Worm (Caenorhabditis elegans) whole organism, mixed stage, embryonic: Measurements from ENCODE around the gene nac-3.
A peak's percentile ranks its signal among the peaks of the same experiment; 100 is the strongest.

Experiments used
- M03D4.4 ChIP-seq: sonication (generic microtip); optimal IDR thresholded peaks from 2 replicates; lab custom pipeline; 2017; ENCODE audit warnings: mild to moderate bottlenecking, missing genetic modification characterization, missing compliant biosample characterization
- bed-3 ChIP-seq: fragments of 200-800 bp; sonication (Bioruptor generic); optimal IDR thresholded peaks from 3 replicates; lab custom pipeline; 2018; ENCODE audit warnings: mild to moderate bottlenecking, missing genetic modification characterization, moderate library complexity, missing compliant biosample characterization
- blmp-1 ChIP-seq: fragments of 150-350 bp; optimal IDR thresholded peaks from 2 replicates; lab custom pipeline; 2014; ENCODE audit warnings: missing biosample characterization, missing genetic modification characterization
- ceh-39 ChIP-seq: fragments of 150-350 bp; optimal IDR thresholded peaks from 2 replicates; lab custom pipeline; 2014; ENCODE audit warnings: missing biosample characterization, missing genetic modification characterization
- ceh-83 ChIP-seq: fragments of 200-800 bp; sonication (Bioruptor generic); optimal IDR thresholded peaks from 2 replicates; lab custom pipeline; 2018; ENCODE audit warnings: mild to moderate bottlenecking, missing genetic modification characterization, missing compliant biosample characterization
- ces-1 ChIP-seq: fragments of 150-350 bp; optimal IDR thresholded peaks from 2 replicates; lab custom pipeline; 2014; ENCODE audit warnings: missing biosample characterization, missing genetic modification reagents, missing genetic modification characterization
- cnd-1 ChIP-seq: fragments of 200-800 bp; sonication (Bioruptor generic); optimal IDR thresholded peaks from 2 replicates; lab custom pipeline; 2018; ENCODE audit warnings: mild to moderate bottlenecking, missing genetic modification characterization, missing compliant biosample characterization
- drap-1 ChIP-seq: fragments of 200-800 bp; sonication (Bioruptor generic); optimal IDR thresholded peaks from 3 replicates; lab custom pipeline; 2018; ENCODE audit warnings: mild to moderate bottlenecking, missing genetic modification characterization, missing compliant biosample characterization
- elt-1 ChIP-seq: sonication (generic microtip); optimal IDR thresholded peaks from 2 replicates; lab custom pipeline; 2017; ENCODE audit warnings: missing genetic modification characterization, mild to moderate bottlenecking, missing compliant biosample characterization, antibody characterized with exemption, moderate library complexity, borderline replicate concordance; ENCODE audit not compliant: insufficient read depth
- flh-1 ChIP-seq: fragments of 200-800 bp; sonication (Bioruptor generic); optimal IDR thresholded peaks from 2 replicates; lab custom pipeline; 2018; ENCODE audit warnings: mild to moderate bottlenecking, missing genetic modification characterization, moderate library complexity, missing compliant biosample characterization
- ham-2 ChIP-seq: fragments of 200-800 bp; sonication (Bioruptor generic); optimal IDR thresholded peaks from 2 replicates; lab custom pipeline; 2018; ENCODE audit warnings: mild to moderate bottlenecking, missing genetic modification characterization, missing compliant biosample characterization
- hlh-1 ChIP-seq: fragments of 150-350 bp; optimal IDR thresholded peaks from 2 replicates; lab custom pipeline; 2014; ENCODE audit warnings: missing biosample characterization, missing genetic modification reagents, missing genetic modification characterization
- lin-13 ChIP-seq: fragments of 150-350 bp; optimal IDR thresholded peaks from 2 replicates; lab custom pipeline; 2014; ENCODE audit warnings: missing biosample characterization, missing genetic modification characterization
- lin-32 ChIP-seq: fragments of 200-800 bp; sonication (Bioruptor generic); optimal IDR thresholded peaks from 2 replicates; lab custom pipeline; 2018; ENCODE audit warnings: mild to moderate bottlenecking, missing genetic modification characterization, missing compliant biosample characterization
- lsy-2 ChIP-seq: fragments of 150-350 bp; optimal IDR thresholded peaks from 2 replicates; lab custom pipeline; 2014; ENCODE audit warnings: missing biosample characterization, missing genetic modification characterization
- mab-5 ChIP-seq: fragments of 150-350 bp; optimal IDR thresholded peaks from 2 replicates; lab custom pipeline; 2014; ENCODE audit warnings: missing biosample characterization, missing genetic modification characterization
- mls-2 ChIP-seq: sonication (generic microtip); optimal IDR thresholded peaks from 2 replicates; lab custom pipeline; 2016; ENCODE audit warnings: mild to moderate bottlenecking, missing genetic modification characterization, moderate library complexity, missing compliant biosample characterization
- nhr-2 ChIP-seq: fragments of 150-350 bp; optimal IDR thresholded peaks from 2 replicates; lab custom pipeline; 2014; ENCODE audit warnings: missing biosample characterization, missing genetic modification characterization
- nhr-28 ChIP-seq: fragments of 150-350 bp; optimal IDR thresholded peaks from 2 replicates; lab custom pipeline; 2014; ENCODE audit warnings: missing biosample characterization, missing genetic modification characterization
- nhr-76 ChIP-seq: sonication (generic microtip); optimal IDR thresholded peaks from 2 replicates; lab custom pipeline; 2017; ENCODE audit warnings: missing biosample characterization, missing genetic modification characterization
- pha-4 ChIP-seq: fragments of 150-350 bp; optimal IDR thresholded peaks from 2 replicates; lab custom pipeline; 2018; ENCODE audit warnings: missing biosample characterization, missing genetic modification reagents, missing genetic modification characterization
- sem-2 ChIP-seq: fragments of 200-800 bp; sonication (Bioruptor generic); optimal IDR thresholded peaks from 2 replicates; lab custom pipeline; 2018; ENCODE audit warnings: mild to moderate bottlenecking, missing genetic modification characterization, missing compliant biosample characterization
- snpc-4 ChIP-seq: fragments of 150-350 bp; optimal IDR thresholded peaks from 2 replicates; lab custom pipeline; 2014; ENCODE audit warnings: missing biosample characterization, missing genetic modification characterization
- sptf-1 ChIP-seq: sonication (generic microtip); optimal IDR thresholded peaks from 2 replicates; lab custom pipeline; 2017; ENCODE audit warnings: mild to moderate bottlenecking, missing genetic modification characterization, moderate library complexity, missing compliant biosample characterization
- tbx-8 ChIP-seq: fragments of 200-800 bp; sonication (Bioruptor generic); optimal IDR thresholded peaks from 2 replicates; lab custom pipeline; 2018; ENCODE audit warnings: mild to moderate bottlenecking, missing genetic modification characterization, moderate library complexity, missing compliant biosample characterization
- unc-120 ChIP-seq: sonication (generic microtip); optimal IDR thresholded peaks from 2 replicates; lab custom pipeline; 2017; ENCODE audit warnings: missing genetic modification characterization, missing compliant biosample characterization; ENCODE audit not compliant: poor library complexity, severe bottlenecking
- unc-39 ChIP-seq: fragments of 150-350 bp; optimal IDR thresholded peaks from 2 replicates; lab custom pipeline; 2014; ENCODE audit warnings: missing biosample characterization, missing genetic modification characterization
- unc-62 ChIP-seq: fragments of 150-350 bp; optimal IDR thresholded peaks from 2 replicates; lab custom pipeline; 2014; ENCODE audit warnings: missing biosample characterization, missing genetic modification reagents, missing genetic modification characterization
- zip-8 ChIP-seq: fragments of 150-350 bp; optimal IDR thresholded peaks from 2 replicates; lab custom pipeline; 2014; ENCODE audit warnings: missing biosample characterization, missing genetic modification characterization

The nac-3 gene

DNA sequence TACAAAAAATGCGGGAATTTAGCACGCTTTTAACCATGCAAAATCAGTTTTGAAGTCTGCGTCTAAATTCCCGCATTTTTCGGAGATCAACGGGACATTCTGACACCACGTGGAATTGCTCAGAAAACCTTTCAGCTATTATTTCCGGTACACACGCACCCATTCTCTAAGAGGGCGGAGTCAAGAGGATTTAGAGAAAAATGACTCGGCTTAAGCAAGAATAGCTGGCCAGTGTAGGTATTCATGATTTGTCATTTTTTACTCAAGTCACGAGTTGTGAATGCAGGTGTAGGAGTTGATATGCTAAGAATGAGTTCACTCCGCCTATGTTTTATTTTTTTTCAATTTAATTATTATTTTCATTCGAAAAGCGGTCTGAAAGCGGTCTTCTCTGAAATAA lies 1.9 kb upstream of the nac-3 start:
- TF ChIP-seq nhr-2 (no peak), ceh-83 (GFP tag; lab: Kevin White, UChicago) (no peak), bed-3 (GFP tag; lab: Kevin White, UChicago) (no peak), mls-2 (no peak), pha-4 (no peak), nhr-28 (no peak), nhr-76 (no peak), mab-5 (tag; lab: Kevin White, UChicago) (no peak), hlh-1 (tag; lab: Kevin White, UChicago) (no peak), lsy-2 (tag; lab: Kevin White, UChicago) (no peak), lin-13 (tag; lab: Kevin White, UChicago) (no peak)

DNA sequence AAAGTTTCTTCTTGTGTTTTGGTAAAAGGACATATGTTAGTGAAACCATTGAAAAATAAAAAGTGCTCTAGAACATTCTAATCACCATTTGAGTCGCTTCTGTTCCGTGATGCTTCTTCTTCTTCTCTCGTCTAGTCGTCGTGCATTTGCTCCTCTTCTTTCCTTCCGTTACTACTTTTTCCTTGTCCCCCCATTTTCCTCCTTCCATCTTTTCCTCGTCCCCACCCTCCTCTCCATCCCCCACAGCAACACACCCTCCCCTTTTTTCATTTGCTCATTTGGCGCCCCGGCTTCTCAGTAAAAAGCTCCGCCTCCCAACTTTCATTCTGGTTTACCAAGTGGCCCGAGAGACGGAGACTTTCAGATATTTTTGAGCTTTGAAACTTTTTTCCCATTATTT lies 876 bp upstream of the nac-3 start:
- TF ChIP-seq nhr-76 (no peak), unc-39 (no peak), ceh-39 (no peak), sem-2 (GFP tag; lab: Kevin White, UChicago) (no peak), unc-120 (tag; lab: Kevin White, UChicago) (peak; percentile 16), zip-8 (no peak), flh-1 (GFP tag; lab: Kevin White, UChicago) (no peak), ces-1 (peak; percentile 44), nhr-28 (no peak)
- TF ChIP-seq, all 35 proteins: peak for 2

DNA sequence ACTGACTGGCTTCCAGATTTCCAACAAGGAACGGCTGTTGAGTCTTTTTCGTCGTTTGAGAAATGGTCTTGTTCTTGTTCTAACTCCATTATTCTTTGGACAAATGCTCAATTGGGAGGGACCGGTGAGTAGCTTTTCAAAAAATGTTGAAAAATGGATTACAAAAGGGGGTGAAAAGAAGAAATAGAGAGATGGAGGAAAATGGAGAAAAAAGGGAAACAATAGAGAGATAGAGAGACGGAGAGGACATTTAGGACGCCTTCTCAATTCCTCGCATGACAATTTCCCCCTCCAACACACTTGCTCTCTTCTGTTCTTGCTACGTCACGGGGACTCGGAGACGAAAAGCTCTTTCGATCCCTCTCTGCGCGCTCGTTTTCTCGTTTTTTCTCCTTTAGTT lies 408 bp downstream of the nac-3 start:
- TF ChIP-seq ceh-39 (no peak), ces-1 (peak; percentile 84)
- TF ChIP-seq, all 35 proteins: peak for 1

DNA sequence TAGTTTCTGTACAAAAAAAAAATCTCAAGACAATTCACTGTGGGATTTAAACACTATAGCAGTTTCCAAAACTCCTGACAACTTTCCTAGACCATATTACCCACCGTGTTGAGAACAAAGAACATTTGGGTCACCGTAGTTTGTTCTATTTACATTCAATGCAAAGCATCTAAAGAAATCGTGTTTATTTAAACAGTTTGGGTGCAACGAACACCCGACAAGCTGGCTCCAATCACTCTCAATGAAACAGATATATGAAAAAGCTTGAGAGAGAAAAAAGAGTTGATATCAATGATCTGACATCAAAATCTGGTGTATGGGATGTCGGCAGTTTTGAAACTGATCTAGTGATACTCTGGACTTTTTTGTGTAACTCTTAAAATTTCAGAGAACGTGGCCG lies 2.4 kb downstream of the nac-3 start:
- TF ChIP-seq nhr-28 (no peak), pha-4 (no peak), lin-13 (tag; lab: Kevin White, UChicago) (no peak), ham-2 (GFP tag; lab: Kevin White, UChicago) (no peak), ces-1 (no peak), mab-5 (tag; lab: Kevin White, UChicago) (no peak), blmp-1 (tag; lab: Kevin White, UChicago) (no peak), M03D4.4 (tag; lab: Kevin White, UChicago) (no peak), ceh-83 (GFP tag; lab: Kevin White, UChicago) (no peak), nhr-2 (no peak), hlh-1 (tag; lab: Kevin White, UChicago) (no peak), snpc-4 (no peak)

DNA sequence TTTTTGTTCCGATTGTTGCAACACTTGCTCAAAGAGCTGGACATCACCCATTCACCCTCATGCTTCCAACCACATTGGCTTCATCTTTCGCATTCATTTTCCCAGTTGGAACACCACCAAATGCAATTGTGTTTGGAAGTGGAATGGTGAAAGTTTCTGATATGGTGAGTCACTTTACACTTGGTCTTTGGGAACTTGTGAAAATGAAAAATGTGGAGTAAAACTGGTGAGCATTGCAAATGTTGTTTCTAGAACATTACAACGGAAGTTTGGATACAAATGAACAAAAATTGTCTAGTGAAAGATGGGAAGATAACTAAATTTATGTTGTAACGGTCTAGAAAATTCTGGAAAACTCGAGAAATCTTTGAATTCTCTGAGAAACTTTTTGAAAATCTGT lies 3.7 kb downstream of the nac-3 start:
- TF ChIP-seq lin-32 (GFP tag; lab: Kevin White, UChicago) (no peak), unc-62 (no peak), pha-4 (no peak), lin-13 (tag; lab: Kevin White, UChicago) (no peak), ces-1 (no peak), ceh-83 (GFP tag; lab: Kevin White, UChicago) (no peak), ceh-39 (no peak), sptf-1 (tag; lab: Kevin White, UChicago) (no peak), blmp-1 (tag; lab: Kevin White, UChicago) (no peak), elt-1 (tag; lab: Kevin White, UChicago) (no peak), sem-2 (GFP tag; lab: Kevin White, UChicago) (no peak), mab-5 (tag; lab: Kevin White, UChicago) (no peak), ham-2 (GFP tag; lab: Kevin White, UChicago) (no peak), bed-3 (GFP tag; lab: Kevin White, UChicago) (no peak), cnd-1 (tag; lab: Kevin White, UChicago) (no peak), hlh-1 (tag; lab: Kevin White, UChicago) (no peak), nhr-28 (no peak), flh-1 (GFP tag; lab: Kevin White, UChicago) (no peak)

ce11 chrIII:10160385-10160784 lies 7.8 kb downstream of the nac-3 start, which contains the start of the genes K08E5.5 and mua-3:
K08E5.5 (minus strand) TSS chrIII:10160485.
mua-3 (plus strand) TSS chrIII:10160697.
- TF ChIP-seq mls-2 (no peak), unc-120 (tag; lab: Kevin White, UChicago) (no peak), nhr-76 (no peak), tbx-8 (GFP tag; lab: Kevin White, UChicago) (no peak), drap-1 (GFP tag; lab: Kevin White, UChicago) (no peak), pha-4 (no peak), M03D4.4 (tag; lab: Kevin White, UChicago) (no peak), nhr-28 (no peak), sptf-1 (tag; lab: Kevin White, UChicago) (no peak), blmp-1 (tag; lab: Kevin White, UChicago) (no peak), unc-39 (no peak)
